Fruit fly (Drosophila melanogaster): ENCODE data around the gene holn1.

The holn1 gene

dm6 chr2L:10442048-10442790 is 6.4 kb downstream of the holn1 start, which contains the start of gene loh (continued):
- no peak for TF ChIP-seq Hr39 (GFP tag; optimal IDR thresholded peaks at IDR 0.05)
- TF ChIP-seq CG10631 (GFP tag; optimal IDR thresholded peaks at IDR 0.05) = peak; percentile 49
- TF ChIP-seq Smox (GFP tag; optimal IDR thresholded peaks at IDR 0.05) = no peak
- peak; percentile 60 for TF ChIP-seq esn (GFP tag; optimal IDR thresholded peaks at IDR 0.05)
- TF ChIP-seq Sox102F (GFP tag; optimal IDR thresholded peaks at IDR 0.05) = no peak
- TF ChIP-seq CG8319 (GFP tag; optimal IDR thresholded peaks at IDR 0.05) = no peak
- no peak for TF ChIP-seq CG8632 (GFP tag; optimal IDR thresholded peaks at IDR 0.05)
- TF ChIP-seq net (GFP tag; optimal IDR thresholded peaks at IDR 0.05) = no peak
- TF ChIP-seq CG11294 (GFP tag; IDR thresholded peaks at IDR 0.05) = no peak
- TF ChIP-seq Eip93F (GFP tag; optimal IDR thresholded peaks at IDR 0.05) = no peak
- TF ChIP-seq lz (GFP tag; optimal IDR thresholded peaks at IDR 0.05) = peak; percentile 1
- TF ChIP-seq CG11762 (GFP tag; optimal IDR thresholded peaks at IDR 0.05; ENCODE audit: insufficient read depth) = no peak
- no peak for TF ChIP-seq Eip75B (GFP tag; optimal IDR thresholded peaks at IDR 0.05)
- TF ChIP-seq svp (GFP tag) = no peak
- no peak for TF ChIP-seq CG6854 (GFP tag; optimal IDR thresholded peaks at IDR 0.05)
- TF ChIP-seq CG8119 (GFP tag; IDR thresholded peaks at IDR 0.05) = no peak

dm6 chr2L:10452296-10452695 is 16.5 kb downstream of the holn1 start, which contains the start of gene ppk10:
TSS of gene ppk10 (minus strand) at chr2L:10452396.
- TF ChIP-seq fd85E (GFP tag; optimal IDR thresholded peaks at IDR 0.05) (no peak), CG31627 (GFP tag; optimal IDR thresholded peaks at IDR 0.05) (no peak), CG34406 (GFP tag; optimal IDR thresholded peaks at IDR 0.05) (no peak), Lpt (GFP tag; optimal IDR thresholded peaks at IDR 0.05) (no peak), CG6808 (GFP tag; optimal IDR thresholded peaks at IDR 0.05) (no peak), CG8632 (GFP tag; optimal IDR thresholded peaks at IDR 0.05) (no peak), Hr39 (GFP tag; optimal IDR thresholded peaks at IDR 0.05) (no peak), svp (GFP tag) (no peak), Smox (GFP tag; optimal IDR thresholded peaks at IDR 0.05) (no peak), Sox15 (GFP tag; optimal IDR thresholded peaks at IDR 0.05) (no peak), net (GFP tag; optimal IDR thresholded peaks at IDR 0.05) (no peak), CG9139 (GFP tag; optimal IDR thresholded peaks at IDR 0.05) (no peak), CG11762 (GFP tag; optimal IDR thresholded peaks at IDR 0.05; ENCODE audit: insufficient read depth) (no peak), topi (GFP tag; optimal IDR thresholded peaks at IDR 0.05) (no peak)

- TF ChIP-seq svp (GFP tag) (peak; percentile 78), vri (GFP tag; optimal IDR thresholded peaks at IDR 0.05) (peak; percentile 93), Eip78C (GFP tag) (peak; percentile 53), Eip75B (GFP tag; optimal IDR thresholded peaks at IDR 0.05) (no peak), Met (GFP tag; optimal IDR thresholded peaks at IDR 0.05) (no peak)
These were observed 20.2 kb downstream of the holn1 start for dm6 chr2L:10455944-10456520.

- TF ChIP-seq svp (GFP tag) (peak; percentile 72), Eip75B (GFP tag; optimal IDR thresholded peaks at IDR 0.05) (no peak)
These were observed 21.6 kb downstream of the holn1 start, which contains the start of the genes LManI and LManII for dm6 chr2L:10457191-10457899. TSS of gene LManI (minus strand) at chr2L:10457241. TSS of gene LManII (plus strand) at chr2L:10457658.

dm6 chr2L:10458979-10459378 is 23.2 kb downstream of the holn1 start:
- no peak for TF ChIP-seq dac (GFP tag; optimal IDR thresholded peaks at IDR 0.05)

- TF ChIP-seq Hr4 (GFP tag; optimal IDR thresholded peaks at IDR 0.05) (peak; percentile 47), Eip78C (GFP tag) (peak; percentile 79), CG11902 (GFP tag; optimal IDR thresholded peaks at IDR 0.05) (no peak), CG3919 (GFP tag; optimal IDR thresholded peaks at IDR 0.05) (no peak), CG11762 (GFP tag; optimal IDR thresholded peaks at IDR 0.05; ENCODE audit: insufficient read depth) (no peak), cyc (GFP tag; optimal IDR thresholded peaks at IDR 0.05) (no peak), CG9139 (GFP tag; optimal IDR thresholded peaks at IDR 0.05) (no peak), OdsH (GFP tag; optimal IDR thresholded peaks at IDR 0.05) (peak; percentile 17), Eip93F (GFP tag; optimal IDR thresholded peaks at IDR 0.05) (no peak), salr (GFP tag; optimal IDR thresholded peaks at IDR 0.05) (peak in 1 of 2 experiments; percentile 62), fkh (GFP tag; optimal IDR thresholded peaks at IDR 0.05) (no peak), CG6276 (GFP tag; optimal IDR thresholded peaks at IDR 0.05) (peak; percentile 29), achi (GFP tag; optimal IDR thresholded peaks at IDR 0.05) (peak; percentile 18), acj6 (GFP tag; optimal IDR thresholded peaks at IDR 0.05) (peak; percentile 12), spab (GFP tag; optimal IDR thresholded peaks at IDR 0.05) (no peak), CG34406 (GFP tag; optimal IDR thresholded peaks at IDR 0.05) (no peak), CG31627 (GFP tag; optimal IDR thresholded peaks at IDR 0.05) (no peak)
These were observed 31.1 kb downstream of the holn1 start for dm6 chr2L:10466865-10467270.
